Fruit fly (Drosophila melanogaster): ENCODE data around the gene Alg10.

Gene Alg10

DNA sequence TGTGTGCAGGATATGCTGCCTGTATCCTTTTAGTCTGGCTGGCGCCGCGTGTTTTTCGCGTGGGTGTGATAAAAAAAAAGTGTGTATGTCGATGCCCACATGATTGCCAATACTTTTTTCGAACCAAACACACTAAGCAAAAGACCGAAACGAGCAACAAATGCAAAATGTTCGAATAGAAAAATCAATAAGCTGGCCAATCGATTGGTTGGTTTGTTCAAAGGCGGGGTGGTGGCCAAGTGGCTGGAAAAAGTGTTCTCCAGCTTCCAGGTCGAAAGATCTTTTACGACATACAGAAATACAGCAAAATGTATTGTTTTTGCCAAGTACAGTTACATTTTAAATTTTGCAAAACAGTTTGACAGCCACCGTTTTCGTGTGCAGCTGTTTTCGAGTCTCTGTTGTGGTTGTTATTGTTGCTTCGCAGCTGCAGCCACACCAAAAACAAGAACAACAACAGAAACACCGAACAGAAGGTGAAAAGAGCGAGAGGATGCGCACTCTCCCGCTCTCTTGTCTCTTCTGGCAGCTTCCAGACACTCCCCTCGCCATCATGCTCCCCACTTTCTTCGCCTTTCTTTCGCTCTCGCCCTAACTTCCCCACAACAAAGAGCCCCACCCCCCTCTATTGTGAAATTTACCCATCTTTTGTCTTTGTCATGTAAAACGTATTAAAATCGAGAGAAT, 41.0 kb upstream of the Alg10 start (continued):
- no peak for TF ChIP-seq gt (GFP tag; IDR thresholded peaks at IDR 0.05)
- TF ChIP-seq CG9817 (tag; optimal IDR thresholded peaks at IDR 0.05), result no peak
- no peak for TF ChIP-seq pita (GFP tag; optimal IDR thresholded peaks at IDR 0.05)
- no peak for TF ChIP-seq CG13123 (GFP tag; optimal IDR thresholded peaks at IDR 0.05)
- TF ChIP-seq Jarid2 (GFP tag; optimal IDR thresholded peaks at IDR 0.05), result no peak
- no peak for TF ChIP-seq slbo (GFP tag; IDR thresholded peaks at IDR 0.05)
- no peak for TF ChIP-seq Spps (tag; optimal IDR thresholded peaks at IDR 0.05)
- no peak for TF ChIP-seq CG2678 (tag; optimal IDR thresholded peaks at IDR 0.05)
- no peak for TF ChIP-seq CG14667 (GFP tag; IDR thresholded peaks at IDR 0.05)
- TF ChIP-seq tio (GFP tag; optimal IDR thresholded peaks at IDR 0.05), result no peak
- TF ChIP-seq CG12299 (tag; optimal IDR thresholded peaks at IDR 0.05), result no peak
- no peak for TF ChIP-seq Stat92E (GFP tag; optimal IDR thresholded peaks at IDR 0.05)
- TF ChIP-seq CG30020 (tag; optimal IDR thresholded peaks at IDR 0.05), result no peak
- TF ChIP-seq Camta (GFP tag; optimal IDR thresholded peaks at IDR 0.05), result no peak
- TF ChIP-seq YL-1 (GFP tag; optimal IDR thresholded peaks at IDR 0.05), result no peak
- no peak for TF ChIP-seq cas (GFP tag; IDR thresholded peaks at IDR 0.05)
- no peak for TF ChIP-seq CG2202 (tag; optimal IDR thresholded peaks at IDR 0.05)
- no peak for TF ChIP-seq gce (GFP tag; IDR thresholded peaks at IDR 0.05)
- no peak for TF ChIP-seq Dref (GFP tag; IDR thresholded peaks at IDR 0.05)
- no peak for TF ChIP-seq Hand (GFP tag; optimal IDR thresholded peaks at IDR 0.05)
- TF ChIP-seq Antp (GFP tag; optimal IDR thresholded peaks at IDR 0.05), result no peak
- no peak for TF ChIP-seq pfk (GFP tag; optimal IDR thresholded peaks at IDR 0.05)
- no peak for TF ChIP-seq bab2 (GFP tag; optimal IDR thresholded peaks at IDR 0.05)
- no peak for TF ChIP-seq stwl (tag; optimal IDR thresholded peaks at IDR 0.05)
- 0 out of 4 replicates have a peak, but pooled peaks have one; percentile 31 for TF ChIP-seq chinmo (GFP tag; IDR thresholded peaks at IDR 0.05; ENCODE audit: partially characterized antibody)
- TF ChIP-seq Ets65A (GFP tag), result no peak
- peak; percentile 48 for TF ChIP-seq CG1832 (GFP tag; optimal IDR thresholded peaks at IDR 0.05)
- TF ChIP-seq amos (GFP tag; IDR thresholded peaks at IDR 0.05; ENCODE audit: partially characterized antibody), result no peak
- no peak for TF ChIP-seq GATAe (GFP tag; conservative IDR thresholded peaks at IDR 0.05)
- no peak for TF ChIP-seq CG12219 (GFP tag; optimal IDR thresholded peaks at IDR 0.05)
- TF ChIP-seq chm (GFP tag; IDR thresholded peaks at IDR 0.05), result no peak

DNA sequence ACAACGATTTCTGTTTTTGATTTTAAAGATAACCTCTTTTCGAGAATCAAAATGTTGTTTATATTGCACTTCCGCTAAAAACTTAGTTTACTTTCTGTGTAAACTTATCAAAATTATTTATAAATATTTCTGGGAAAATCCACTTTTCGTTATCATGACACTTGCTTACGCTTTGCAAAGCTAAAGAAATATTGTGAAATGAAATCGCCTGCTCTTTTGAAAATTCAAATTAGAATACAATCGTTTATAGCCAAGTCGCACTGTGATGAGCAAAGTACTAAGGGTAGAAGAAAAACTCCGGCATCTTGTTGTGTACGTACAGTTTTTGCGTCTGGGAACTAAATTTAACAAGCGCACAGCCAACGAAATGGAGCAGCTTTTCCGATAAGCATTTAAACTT, 40.3 kb upstream of the Alg10 start:
- peak; percentile 8; the same call in 1 of the 2 replicates for TF ChIP-seq Xrp1 (GFP tag; IDR thresholded peaks at IDR 0.05)
- no peak for TF ChIP-seq CG3163 (GFP tag; optimal IDR thresholded peaks at IDR 0.05)
- no peak for TF ChIP-seq D (optimal IDR thresholded peaks at IDR 0.05)
- no peak for TF ChIP-seq D (GFP tag; optimal IDR thresholded peaks at IDR 0.05)
- TF ChIP-seq CG17385 (GFP tag; optimal IDR thresholded peaks at IDR 0.05), result peak; percentile 15
- TF ChIP-seq Dad (GFP tag; optimal IDR thresholded peaks at IDR 0.05), result no peak
- TF ChIP-seq HLH3B (GFP tag; IDR thresholded peaks at IDR 0.05), result 0 out of 2 replicates have a peak, but pooled peaks have one; percentile 21
- TF ChIP-seq rib (GFP tag; IDR thresholded peaks at IDR 0.05), result no peak
- TF ChIP-seq CG7556 (GFP tag; optimal IDR thresholded peaks at IDR 0.05), result peak; percentile 6
- TF ChIP-seq Max (GFP tag; optimal IDR thresholded peaks at IDR 0.05), result no peak
- TF ChIP-seq NfI (GFP tag; optimal IDR thresholded peaks at IDR 0.05), result peak; percentile 23
- no peak for TF ChIP-seq nerfin-2 (GFP tag; IDR thresholded peaks at IDR 0.05; ENCODE audit: partially characterized antibody)
- no peak for TF ChIP-seq CG3065 (GFP tag; optimal IDR thresholded peaks at IDR 0.05)
- no peak for TF ChIP-seq salm (tag; optimal IDR thresholded peaks at IDR 0.05)
- TF ChIP-seq CG7357 (GFP tag; IDR thresholded peaks at IDR 0.05), result no peak
- TF ChIP-seq nau (GFP tag; optimal IDR thresholded peaks at IDR 0.05), result no peak
- TF ChIP-seq CG34224 (GFP tag; IDR thresholded peaks at IDR 0.05; ENCODE audit: partially characterized antibody), result no peak
- no peak for TF ChIP-seq B-H1 (GFP tag; IDR thresholded peaks at IDR 0.05)
- TF ChIP-seq CG2120 (GFP tag; optimal IDR thresholded peaks at IDR 0.05), result peak; percentile 36
- TF ChIP-seq Rx (GFP tag; IDR thresholded peaks at IDR 0.05), result no peak
- peak; percentile 52 for TF ChIP-seq gem (tag; optimal IDR thresholded peaks at IDR 0.05)

Data from whole organism, embryonic.